Worm (Caenorhabditis elegans): ENCODE data around the gene nhr-274.

Gene nhr-274

ce11 chrIV:1631651-1632050 lies 13.4 kb downstream of the nhr-274 start, which contains the start of gene cpg-24:
TSS of gene cpg-24 (plus strand) at chrIV:1631951.
- TF ChIP-seq B0336.3 (GFP tag; IDR thresholded peaks at IDR 0.05) (no peak), Y67H2A.10 (GFP tag; conservative IDR thresholded peaks at IDR 0.05) (no peak), C17E4.6 (GFP tag; IDR thresholded peaks at IDR 0.05) (no peak), F22D6.2 (tag; optimal IDR thresholded peaks at IDR 0.05) (no peak), ets-4 (GFP tag; optimal IDR thresholded peaks at IDR 0.05) (no peak), madf-3 (GFP tag; IDR thresholded peaks at IDR 0.05) (no peak), Y53G8AR.9 (GFP tag; conservative IDR thresholded peaks at IDR 0.05) (no peak), lin-26 (GFP tag; IDR thresholded peaks at IDR 0.05) (no peak), dox-1 (GFP tag; IDR thresholded peaks at IDR 0.05) (no peak), F37B4.10 (GFP tag; IDR thresholded peaks at IDR 0.05) (no peak), unc-130 (GFP tag; optimal IDR thresholded peaks at IDR 0.05) (no peak), tlf-1 (GFP tag; optimal IDR thresholded peaks at IDR 0.05) (no peak), hlh-26 (GFP tag; conservative IDR thresholded peaks at IDR 0.05) (no peak), D2030.7 (GFP tag; IDR thresholded peaks at IDR 0.05) (no peak), egrh-3 (GFP tag; IDR thresholded peaks at IDR 0.05) (no peak), sdz-38 (tag; optimal IDR thresholded peaks at IDR 0.05) (no peak)

ce11 chrIV:1628730-1629129 lies 16.4 kb downstream of the nhr-274 start:
- TF ChIP-seq Y53F4B.3 (GFP tag; IDR thresholded peaks at IDR 0.05) (no peak), snpc-1.1 (tag; optimal IDR thresholded peaks at IDR 0.05; ENCODE audit: insufficient read depth) (peak; percentile 44), Y56A3A.18 (GFP tag; IDR thresholded peaks at IDR 0.05) (no peak), ceh-91 (GFP tag; IDR thresholded peaks at IDR 0.05) (no peak), D2030.7 (GFP tag; IDR thresholded peaks at IDR 0.05) (no peak), bed-2 (GFP tag; IDR thresholded peaks at IDR 0.05) (no peak), zfh-2 (GFP tag; conservative IDR thresholded peaks at IDR 0.05) (peak; percentile 58), rec-8 (tag; optimal IDR thresholded peaks at IDR 0.05) (no peak), ceh-100 (GFP tag; IDR thresholded peaks at IDR 0.05) (no peak), snpc-4 (GFP tag; optimal IDR thresholded peaks at IDR 0.05) (peak; percentile 39), snpc-4 (tag; optimal IDR thresholded peaks at IDR 0.05) (peak in 2 of 4 experiments; percentile 47 to 71)

- TF ChIP-seq mxl-1 (tag; optimal IDR thresholded peaks at IDR 0.05) (no peak), K11D2.4 (GFP tag; IDR thresholded peaks at IDR 0.05) (no peak), cebp-2 (GFP tag; IDR thresholded peaks at IDR 0.05) (0 out of 2 replicates have a peak, but pooled peaks have one; percentile 59), lin-35 (GFP tag; optimal IDR thresholded peaks at IDR 0.05) (no peak), pha-4 (tag; optimal IDR thresholded peaks at IDR 0.05) (no peak), mel-28 (tag; optimal IDR thresholded peaks at IDR 0.05; ENCODE audit: borderline replicate concordance) (no peak)
Observed at ce11 chrIV:1628281-1628680, 16.8 kb downstream of the nhr-274 start.

- no peak for TF ChIP-seq nfyb-1 (GFP tag; IDR thresholded peaks at IDR 0.05)
- no peak for TF ChIP-seq cebp-2 (GFP tag; IDR thresholded peaks at IDR 0.05)
- no peak for TF ChIP-seq ceh-27 (GFP tag; optimal IDR thresholded peaks at IDR 0.05)
- no peak for TF ChIP-seq dox-1 (GFP tag; IDR thresholded peaks at IDR 0.05)
- no peak for TF ChIP-seq athp-1 (tag; optimal IDR thresholded peaks at IDR 0.05)
- TF ChIP-seq nfya-2 (GFP tag; IDR thresholded peaks at IDR 0.05) = no peak
- TF ChIP-seq madf-10 (tag; optimal IDR thresholded peaks at IDR 0.05) = no peak
- no peak for TF ChIP-seq madf-8 (GFP tag; conservative IDR thresholded peaks at IDR 0.05)
- TF ChIP-seq Y56A3A.18 (GFP tag; IDR thresholded peaks at IDR 0.05) = no peak
- no peak for TF ChIP-seq bed-2 (GFP tag; IDR thresholded peaks at IDR 0.05)
- TF ChIP-seq repo-1 (tag; optimal IDR thresholded peaks at IDR 0.05) = no peak
- no peak for TF ChIP-seq ztf-18 (tag; optimal IDR thresholded peaks at IDR 0.05)
- TF ChIP-seq zfh-2 (GFP tag; conservative IDR thresholded peaks at IDR 0.05) = no peak
- TF ChIP-seq dpl-1 (GFP tag; optimal IDR thresholded peaks at IDR 0.05) = no peak
Observed at ce11 chrIV:1626342-1626855, 18.7 kb downstream of the nhr-274 start, which contains the start of gene nhr-146. TSS of gene nhr-146 (plus strand) at chrIV:1626805.
